Worm (Caenorhabditis elegans) whole organism, L1 larva: ENCODE measurements around the gene pcs-1.

Source experiments
- F16B12.6 ChIP-seq: fragments of 150-350 bp; optimal IDR thresholded peaks from 2 replicates; lab custom pipeline; 2014; ENCODE audit warnings: missing biosample characterization, missing genetic modification characterization
- Y116A8C.19 ChIP-seq: sonication (generic microtip); optimal IDR thresholded peaks from 2 replicates; lab custom pipeline; 2016; ENCODE audit warnings: missing compliant biosample characterization, missing genetic modification characterization, borderline replicate concordance
- aly-2 ChIP-seq: fragments of 150-350 bp; optimal IDR thresholded peaks from 2 replicates; lab custom pipeline; 2014; ENCODE audit warnings: missing biosample characterization, missing genetic modification characterization
- blmp-1 ChIP-seq: fragments of 150-350 bp; optimal IDR thresholded peaks from 2 replicates; lab custom pipeline; 2014; ENCODE audit warnings: missing biosample characterization, missing genetic modification characterization
- ceh-82 ChIP-seq, 3 experiments: fragments of 150-350 bp in 1 of 3; sonication (generic microtip) in 2 of 3; optimal IDR thresholded peaks; 2 replicates each; lab custom pipeline; 2014 to 2017; ENCODE audit warnings: missing biosample characterization in 3 of 3, missing genetic modification characterization in 3 of 3
- ceh-88 ChIP-seq: fragments of 200-800 bp; sonication (Bioruptor generic); IDR thresholded peaks from 2 replicates; pipeline ENCODE4 v1.3.6; 2022; ENCODE audit warnings: missing genetic modification characterization, missing compliant biosample characterization
- ceh-90 ChIP-seq: sonication (generic microtip); optimal IDR thresholded peaks from 2 replicates; lab custom pipeline; 2016; ENCODE audit warnings: missing genetic modification characterization, missing compliant biosample characterization
- ces-1 ChIP-seq: fragments of 150-350 bp; optimal IDR thresholded peaks from 2 replicates; lab custom pipeline; 2014; ENCODE audit warnings: missing biosample characterization, missing genetic modification reagents, missing genetic modification characterization
- dpl-1 ChIP-seq, 3 experiments: fragments of 150-350 bp in 2 of 3; sonication (generic microtip) in 1 of 3; optimal IDR thresholded peaks; 2 replicates each; lab custom pipeline; 2014 to 2017; ENCODE audit warnings: missing biosample characterization in 3 of 3, missing genetic modification characterization in 3 of 3, missing genetic modification reagents in 3 of 3
- dsc-1 ChIP-seq: sonication (generic microtip); optimal IDR thresholded peaks from 2 replicates; lab custom pipeline; 2016; ENCODE audit warnings: mild to moderate bottlenecking, missing genetic modification characterization, missing compliant biosample characterization
- egl-13 ChIP-seq: sonication (generic microtip); optimal IDR thresholded peaks from 2 replicates; lab custom pipeline; 2016; ENCODE audit warnings: missing genotype, missing genetic modification reagents, missing genetic modification characterization, missing compliant biosample characterization
- egl-27 ChIP-seq, 2 experiments: fragments of 150-350 bp in 1 of 2; sonication (generic microtip); optimal IDR thresholded peaks; 3 replicates each; lab custom pipeline; 2017 to 2018; ENCODE audit warnings: missing biosample characterization in 2 of 2, missing genetic modification characterization in 2 of 2, missing genetic modification reagents in 2 of 2
- elt-2 ChIP-seq: sonication (generic microtip); optimal IDR thresholded peaks from 2 replicates; lab custom pipeline; 2016; ENCODE audit warnings: missing genetic modification characterization, mild to moderate bottlenecking, inconsistent platforms, missing compliant biosample characterization, missing genetic modification reagents
- fkh-10 ChIP-seq: sonication (generic microtip); optimal IDR thresholded peaks from 2 replicates; lab custom pipeline; 2017; ENCODE audit warnings: missing biosample characterization, missing genetic modification reagents, missing genetic modification characterization
- hlh-4 ChIP-seq: sonication (generic microtip); optimal IDR thresholded peaks from 2 replicates; lab custom pipeline; 2016; ENCODE audit warnings: mild to moderate bottlenecking, missing genetic modification characterization, missing compliant biosample characterization
- irx-1 ChIP-seq: sonication (generic microtip); optimal IDR thresholded peaks from 2 replicates; lab custom pipeline; 2016; ENCODE audit warnings: missing genetic modification characterization, missing compliant biosample characterization
- lin-14 ChIP-seq: fragments of 200-800 bp; sonication (Bioruptor generic); optimal IDR thresholded peaks from 2 replicates; lab custom pipeline; 2018; ENCODE audit warnings: mild to moderate bottlenecking, missing genetic modification characterization, moderate library complexity, missing compliant biosample characterization
- lin-15B ChIP-seq: fragments of 150-350 bp; sonication (generic microtip); optimal IDR thresholded peaks from 3 replicates; lab custom pipeline; 2014; ENCODE audit warnings: missing biosample characterization, missing genetic modification characterization
- lsy-2 ChIP-seq, 2 experiments: fragments of 150-350 bp; optimal IDR thresholded peaks; 2 replicates each; lab custom pipeline; 2014; ENCODE audit warnings: missing biosample characterization in 2 of 2, missing genetic modification characterization in 2 of 2
- mdl-1 ChIP-seq, 2 experiments: fragments of 150-350 bp; optimal IDR thresholded peaks; 2 replicates each; lab custom pipeline; 2014 to 2017; ENCODE audit warnings: missing biosample characterization in 2 of 2, missing genetic modification characterization in 2 of 2, inconsistent platforms in 1 of 2
- mep-1 ChIP-seq: fragments of 150-350 bp; optimal IDR thresholded peaks from 2 replicates; lab custom pipeline; 2014; ENCODE audit warnings: missing biosample characterization, missing genetic modification characterization
- nhr-19 ChIP-seq: fragments of 200-800 bp; sonication (Bioruptor generic); conservative IDR thresholded peaks from 2 replicates; pipeline ENCODE4 v1.3.6; 2022; ENCODE audit warnings: missing genetic modification characterization, missing compliant biosample characterization
- nhr-20 ChIP-seq: sonication (generic microtip); optimal IDR thresholded peaks from 2 replicates; lab custom pipeline; 2016; ENCODE audit warnings: mild to moderate bottlenecking, missing genetic modification characterization, missing compliant biosample characterization
- nhr-237 ChIP-seq: fragments of 150-350 bp; optimal IDR thresholded peaks from 2 replicates; lab custom pipeline; 2014; ENCODE audit warnings: missing biosample characterization, missing genetic modification characterization
- nhr-47 ChIP-seq: sonication (generic microtip); optimal IDR thresholded peaks from 2 replicates; lab custom pipeline; 2016; ENCODE audit warnings: mild to moderate bottlenecking, missing genetic modification characterization, moderate library complexity, missing compliant biosample characterization
- nhr-71 ChIP-seq: sonication (generic microtip); optimal IDR thresholded peaks from 2 replicates; lab custom pipeline; 2016; ENCODE audit warnings: mild to moderate bottlenecking, missing genetic modification characterization, moderate library complexity, missing compliant biosample characterization
- nhr-84 ChIP-seq: sonication (generic microtip); optimal IDR thresholded peaks from 2 replicates; lab custom pipeline; 2017; ENCODE audit warnings: missing biosample characterization, missing genetic modification characterization
- nhr-85 ChIP-seq: sonication (generic microtip); peaks from one replicate; lab custom pipeline; 2016; ENCODE audit warnings: missing genetic modification characterization, inconsistent platforms, missing compliant biosample characterization
- nhr-90 ChIP-seq: sonication (generic microtip); optimal IDR thresholded peaks from 2 replicates; lab custom pipeline; 2016; ENCODE audit warnings: mild to moderate bottlenecking, missing genetic modification characterization, missing compliant biosample characterization; ENCODE audit not compliant: poor library complexity
- pax-3 ChIP-seq: fragments of 200-800 bp; sonication (Bioruptor generic); optimal IDR thresholded peaks from 2 replicates; lab custom pipeline; 2018; ENCODE audit warnings: mild to moderate bottlenecking, missing genetic modification characterization, moderate library complexity, missing compliant biosample characterization
- rnt-1 ChIP-seq: sonication (generic microtip); optimal IDR thresholded peaks from 2 replicates; lab custom pipeline; 2016; ENCODE audit warnings: mild to moderate bottlenecking, missing genetic modification characterization, moderate library complexity, missing compliant biosample characterization
- skn-1 ChIP-seq: fragments of 150-350 bp; optimal IDR thresholded peaks from 2 replicates; lab custom pipeline; 2014; ENCODE audit warnings: missing biosample characterization, missing genetic modification characterization
- snpc-4 ChIP-seq: fragments of 150-350 bp; optimal IDR thresholded peaks from 2 replicates; lab custom pipeline; 2014; ENCODE audit warnings: missing biosample characterization, missing genetic modification characterization
- snu-23 ChIP-seq: sonication (generic microtip); optimal IDR thresholded peaks from 2 replicates; lab custom pipeline; 2016; ENCODE audit warnings: missing genetic modification characterization, missing compliant biosample characterization
- sox-4 ChIP-seq: sonication (generic microtip); optimal IDR thresholded peaks from 2 replicates; lab custom pipeline; 2016; ENCODE audit warnings: missing genetic modification characterization, missing compliant biosample characterization
- swsn-7 ChIP-seq: sonication (generic microtip); optimal IDR thresholded peaks from 2 replicates; lab custom pipeline; 2016; ENCODE audit warnings: missing genetic modification characterization, missing compliant biosample characterization
- tbx-2 ChIP-seq: sonication (generic microtip); optimal IDR thresholded peaks from 2 replicates; lab custom pipeline; 2016; ENCODE audit warnings: missing genetic modification characterization, missing compliant biosample characterization
- unc-130 ChIP-seq: fragments of 150-350 bp; optimal IDR thresholded peaks from 2 replicates; lab custom pipeline; 2017; ENCODE audit warnings: missing biosample characterization, missing genetic modification characterization, inconsistent platforms
- unc-98 ChIP-seq: fragments of 200-800 bp; sonication (Bioruptor generic); IDR thresholded peaks from 2 replicates; pipeline ENCODE4 v1.3.6; 2022; ENCODE audit warnings: missing genetic modification characterization, missing compliant biosample characterization
- vab-15 ChIP-seq: sonication (generic microtip); optimal IDR thresholded peaks from 2 replicates; lab custom pipeline; 2017; ENCODE audit warnings: missing genotype, mild to moderate bottlenecking, missing genetic modification characterization, missing compliant biosample characterization
- xbp-1 ChIP-seq: sonication (generic microtip); optimal IDR thresholded peaks from 2 replicates; lab custom pipeline; 2016; ENCODE audit warnings: missing genetic modification characterization, missing compliant biosample characterization
- zip-4 ChIP-seq: fragments of 200-800 bp; sonication (Bioruptor generic); optimal IDR thresholded peaks from 2 replicates; lab custom pipeline; 2018; ENCODE audit warnings: mild to moderate bottlenecking, missing genetic modification characterization, moderate library complexity, missing compliant biosample characterization
- ztf-4 ChIP-seq: fragments of 150-350 bp; optimal IDR thresholded peaks from 2 replicates; lab custom pipeline; 2014; ENCODE audit warnings: missing biosample characterization, missing genetic modification characterization

pcs-1 gene

DNA sequence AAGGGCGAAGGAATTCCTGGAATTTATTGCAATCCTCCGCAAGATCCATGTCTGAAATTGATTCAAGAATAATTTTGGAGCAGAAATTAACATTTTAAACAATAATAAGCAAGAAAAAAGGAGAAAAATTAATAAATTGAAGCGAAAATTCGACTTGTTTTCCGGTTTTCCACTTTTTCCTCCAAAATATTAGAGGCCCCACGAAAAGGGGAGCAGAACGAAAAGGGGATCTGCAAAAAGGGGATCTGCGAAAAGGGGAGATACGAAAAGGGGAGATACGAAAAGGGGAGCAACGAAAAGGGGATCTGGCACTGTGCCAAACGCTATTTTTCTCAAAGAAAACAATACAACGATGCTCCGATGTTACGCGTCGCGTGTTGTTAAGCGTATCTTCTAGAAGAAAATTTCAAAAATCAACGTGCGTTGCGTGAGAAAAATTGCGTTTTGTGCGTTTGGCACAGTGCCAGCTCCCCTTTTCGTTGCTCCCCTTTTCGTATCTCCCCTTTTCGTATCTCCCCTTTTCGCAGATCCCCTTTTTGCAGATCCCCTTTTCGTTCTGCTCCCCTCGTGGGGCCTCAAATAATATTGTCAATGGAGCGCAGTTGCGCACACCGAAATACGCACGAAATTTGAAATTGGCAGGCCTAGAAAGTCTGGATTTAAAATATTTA, 43.0 kb downstream of the pcs-1 start, which contains the start of gene Y62F5A.12 (continued):
- TF ChIP-seq elt-2 (tag; lab: Kevin White, UChicago) (peak; percentile 42), swsn-7 (tag; lab: Kevin White, UChicago) (peak; percentile 80), unc-130 (peak; percentile 61), nhr-90 (tag; lab: Kevin White, UChicago) (peak; percentile 86), lsy-2 (tag; optimal IDR thresholded peaks at IDR 0.05; lab: Kevin White, UChicago) (peak; percentile 72 to 73), egl-13 (peak; percentile 72), lin-14 (peak; percentile 84), snu-23 (peak; percentile 89), fkh-10 (GFP tag; lab: Kevin White, UChicago) (peak; percentile 81), nhr-47 (peak; percentile 92), nhr-85 (tag; lab: Kevin White, UChicago) (peak; percentile 74), mep-1 (peak; percentile 63), zip-4 (GFP tag; lab: Kevin White, UChicago) (peak; percentile 11), nhr-19 (peak; percentile 94), dpl-1 (GFP tag; optimal IDR thresholded peaks at IDR 0.05; lab: Kevin White, UChicago) (peak; percentile 81 to 89 (median 85)), ceh-90 (tag; lab: Kevin White, UChicago) (peak; percentile 51), unc-98 (peak; percentile 94), sox-4 (tag; lab: Kevin White, UChicago) (peak; percentile 78), rnt-1 (tag; lab: Kevin White, UChicago) (peak; percentile 99), tbx-2 (peak; percentile 82), lin-15B (peak; percentile 82), mdl-1 (tag; optimal IDR thresholded peaks at IDR 0.05; lab: Kevin White, UChicago) (peak in 1 of 2 experiments; percentile 71), dsc-1 (tag; lab: Kevin White, UChicago) (peak; percentile 83), snpc-4 (peak; percentile 6), irx-1 (peak; percentile 44), ceh-88 (GFP tag; lab: Robert Waterston, UW) (peak; percentile 90), F16B12.6 (tag; lab: Kevin White, UChicago) (peak; percentile 32), skn-1 (tag; lab: Kevin White, UChicago) (peak; percentile 42), nhr-20 (peak; percentile 86), ceh-82 (tag; optimal IDR thresholded peaks at IDR 0.05; lab: Kevin White, UChicago) (peak; percentile 76 to 92 (median 80)), hlh-4 (peak; percentile 20)

ce11 chrII:11533716-11534115, 43.8 kb downstream of the pcs-1 start, which contains the start of gene mdt-8:
TSS of gene mdt-8 (minus strand) at chrII:11533816.
- TF ChIP-seq xbp-1 (tag; lab: Kevin White, UChicago) (no peak), ceh-82 (tag; optimal IDR thresholded peaks at IDR 0.05; lab: Kevin White, UChicago) (no peak), unc-130 (no peak), ceh-90 (tag; lab: Kevin White, UChicago) (no peak)

- TF ChIP-seq ces-1 (GFP tag; lab: Kevin White, UChicago) (no peak), Y116A8C.19 (tag; lab: Kevin White, UChicago) (no peak), nhr-237 (tag; lab: Kevin White, UChicago) (no peak), egl-27 (tag; optimal IDR thresholded peaks at IDR 0.05; lab: Kevin White, UChicago) (no peak), pax-3 (tag; lab: Kevin White, UChicago) (no peak), nhr-19 (no peak), ztf-4 (tag; lab: Kevin White, UChicago) (no peak), nhr-84 (tag; lab: Kevin White, UChicago) (no peak), blmp-1 (tag; lab: Kevin White, UChicago) (no peak), ceh-88 (GFP tag; lab: Robert Waterston, UW) (no peak), nhr-71 (tag; lab: Kevin White, UChicago) (no peak), nhr-47 (no peak), lsy-2 (tag; optimal IDR thresholded peaks at IDR 0.05; lab: Kevin White, UChicago) (no peak), aly-2 (tag; lab: Kevin White, UChicago) (no peak), vab-15 (tag; lab: Kevin White, UChicago) (no peak), tbx-2 (no peak), irx-1 (no peak)
- TF ChIP-seq, all 84 proteins: peak for 0
Measured at ce11 chrII:11526954-11527353, 50.6 kb downstream of the pcs-1 start, which contains the start of gene age-1. TSS of gene age-1 (minus strand) at chrII:11527054.
